Worm (Caenorhabditis elegans) whole organism, mixed stage, embryonic: ENCODE measurements around the gene cra-1.

ENCODE experiments used
- M03D4.4 ChIP-seq: sonication (generic microtip); optimal IDR thresholded peaks from 2 replicates; lab custom pipeline; 2017; ENCODE audit warnings: mild to moderate bottlenecking, missing genetic modification characterization, missing compliant biosample characterization
- blmp-1 ChIP-seq: fragments of 150-350 bp; optimal IDR thresholded peaks from 2 replicates; lab custom pipeline; 2014; ENCODE audit warnings: missing biosample characterization, missing genetic modification characterization
- ceh-39 ChIP-seq: fragments of 150-350 bp; optimal IDR thresholded peaks from 2 replicates; lab custom pipeline; 2014; ENCODE audit warnings: missing biosample characterization, missing genetic modification characterization
- ceh-43 ChIP-seq: fragments of 200-800 bp; sonication (Bioruptor generic); optimal IDR thresholded peaks from 2 replicates; lab custom pipeline; 2018; ENCODE audit warnings: mild to moderate bottlenecking, missing genetic modification characterization, moderate library complexity, missing compliant biosample characterization
- ceh-83 ChIP-seq: fragments of 200-800 bp; sonication (Bioruptor generic); optimal IDR thresholded peaks from 2 replicates; lab custom pipeline; 2018; ENCODE audit warnings: mild to moderate bottlenecking, missing genetic modification characterization, missing compliant biosample characterization
- ces-1 ChIP-seq: fragments of 150-350 bp; optimal IDR thresholded peaks from 2 replicates; lab custom pipeline; 2014; ENCODE audit warnings: missing biosample characterization, missing genetic modification reagents, missing genetic modification characterization
- cnd-1 ChIP-seq: fragments of 200-800 bp; sonication (Bioruptor generic); optimal IDR thresholded peaks from 2 replicates; lab custom pipeline; 2018; ENCODE audit warnings: mild to moderate bottlenecking, missing genetic modification characterization, missing compliant biosample characterization
- drap-1 ChIP-seq: fragments of 200-800 bp; sonication (Bioruptor generic); optimal IDR thresholded peaks from 3 replicates; lab custom pipeline; 2018; ENCODE audit warnings: mild to moderate bottlenecking, missing genetic modification characterization, missing compliant biosample characterization
- elt-1 ChIP-seq: sonication (generic microtip); optimal IDR thresholded peaks from 2 replicates; lab custom pipeline; 2017; ENCODE audit warnings: missing genetic modification characterization, mild to moderate bottlenecking, missing compliant biosample characterization, antibody characterized with exemption, moderate library complexity, borderline replicate concordance; ENCODE audit not compliant: insufficient read depth
- elt-3 ChIP-seq: fragments of 150-350 bp; optimal IDR thresholded peaks from 2 replicates; lab custom pipeline; 2014; ENCODE audit warnings: missing biosample characterization, missing genetic modification characterization
- flh-1 ChIP-seq: fragments of 200-800 bp; sonication (Bioruptor generic); optimal IDR thresholded peaks from 2 replicates; lab custom pipeline; 2018; ENCODE audit warnings: mild to moderate bottlenecking, missing genetic modification characterization, moderate library complexity, missing compliant biosample characterization
- ham-2 ChIP-seq: fragments of 200-800 bp; sonication (Bioruptor generic); optimal IDR thresholded peaks from 2 replicates; lab custom pipeline; 2018; ENCODE audit warnings: mild to moderate bottlenecking, missing genetic modification characterization, missing compliant biosample characterization
- hlh-1 ChIP-seq: fragments of 150-350 bp; optimal IDR thresholded peaks from 2 replicates; lab custom pipeline; 2014; ENCODE audit warnings: missing biosample characterization, missing genetic modification reagents, missing genetic modification characterization
- lin-32 ChIP-seq: fragments of 200-800 bp; sonication (Bioruptor generic); optimal IDR thresholded peaks from 2 replicates; lab custom pipeline; 2018; ENCODE audit warnings: mild to moderate bottlenecking, missing genetic modification characterization, missing compliant biosample characterization
- lsy-2 ChIP-seq: fragments of 150-350 bp; optimal IDR thresholded peaks from 2 replicates; lab custom pipeline; 2014; ENCODE audit warnings: missing biosample characterization, missing genetic modification characterization
- mab-5 ChIP-seq: fragments of 150-350 bp; optimal IDR thresholded peaks from 2 replicates; lab custom pipeline; 2014; ENCODE audit warnings: missing biosample characterization, missing genetic modification characterization
- mep-1 ChIP-seq: fragments of 150-350 bp; optimal IDR thresholded peaks from 2 replicates; lab custom pipeline; 2017; ENCODE audit warnings: missing biosample characterization, missing genetic modification reagents, missing genetic modification characterization, inconsistent platforms
- mls-2 ChIP-seq: sonication (generic microtip); optimal IDR thresholded peaks from 2 replicates; lab custom pipeline; 2016; ENCODE audit warnings: mild to moderate bottlenecking, missing genetic modification characterization, moderate library complexity, missing compliant biosample characterization
- nhr-12 ChIP-seq: fragments of 150-350 bp; optimal IDR thresholded peaks from 2 replicates; lab custom pipeline; 2014; ENCODE audit warnings: missing biosample characterization, missing genetic modification characterization
- nhr-2 ChIP-seq: fragments of 150-350 bp; optimal IDR thresholded peaks from 2 replicates; lab custom pipeline; 2014; ENCODE audit warnings: missing biosample characterization, missing genetic modification characterization
- nhr-237 ChIP-seq: fragments of 150-350 bp; optimal IDR thresholded peaks from 2 replicates; lab custom pipeline; 2014; ENCODE audit warnings: missing biosample characterization, missing genetic modification characterization
- nhr-28 ChIP-seq: fragments of 150-350 bp; optimal IDR thresholded peaks from 2 replicates; lab custom pipeline; 2014; ENCODE audit warnings: missing biosample characterization, missing genetic modification characterization
- nhr-76 ChIP-seq: sonication (generic microtip); optimal IDR thresholded peaks from 2 replicates; lab custom pipeline; 2017; ENCODE audit warnings: missing biosample characterization, missing genetic modification characterization
- sem-2 ChIP-seq: fragments of 200-800 bp; sonication (Bioruptor generic); optimal IDR thresholded peaks from 2 replicates; lab custom pipeline; 2018; ENCODE audit warnings: mild to moderate bottlenecking, missing genetic modification characterization, missing compliant biosample characterization
- snpc-4 ChIP-seq: fragments of 150-350 bp; optimal IDR thresholded peaks from 2 replicates; lab custom pipeline; 2014; ENCODE audit warnings: missing biosample characterization, missing genetic modification characterization
- sptf-1 ChIP-seq: sonication (generic microtip); optimal IDR thresholded peaks from 2 replicates; lab custom pipeline; 2017; ENCODE audit warnings: mild to moderate bottlenecking, missing genetic modification characterization, moderate library complexity, missing compliant biosample characterization
- tbx-8 ChIP-seq: fragments of 200-800 bp; sonication (Bioruptor generic); optimal IDR thresholded peaks from 2 replicates; lab custom pipeline; 2018; ENCODE audit warnings: mild to moderate bottlenecking, missing genetic modification characterization, moderate library complexity, missing compliant biosample characterization
- unc-120 ChIP-seq: sonication (generic microtip); optimal IDR thresholded peaks from 2 replicates; lab custom pipeline; 2017; ENCODE audit warnings: missing genetic modification characterization, missing compliant biosample characterization; ENCODE audit not compliant: poor library complexity, severe bottlenecking
- unc-39 ChIP-seq: fragments of 150-350 bp; optimal IDR thresholded peaks from 2 replicates; lab custom pipeline; 2014; ENCODE audit warnings: missing biosample characterization, missing genetic modification characterization
- unc-62 ChIP-seq: fragments of 150-350 bp; optimal IDR thresholded peaks from 2 replicates; lab custom pipeline; 2014; ENCODE audit warnings: missing biosample characterization, missing genetic modification reagents, missing genetic modification characterization
- zip-8 ChIP-seq: fragments of 150-350 bp; optimal IDR thresholded peaks from 2 replicates; lab custom pipeline; 2014; ENCODE audit warnings: missing biosample characterization, missing genetic modification characterization
- ztf-11 ChIP-seq: fragments of 150-350 bp; optimal IDR thresholded peaks from 2 replicates; lab custom pipeline; 2014; ENCODE audit warnings: missing biosample characterization, missing genetic modification characterization

cra-1 gene

ce11 chrIII:6857390-6857848 is 11.8 kb downstream of the cra-1 start:
- TF ChIP-seq cnd-1 (tag; lab: Kevin White, UChicago) (no peak), nhr-12 (no peak), mls-2 (tag; lab: Kevin White, UChicago) (no peak), nhr-28 (tag; lab: Kevin White, UChicago) (no peak), elt-3 (no peak), blmp-1 (tag; lab: Kevin White, UChicago) (no peak), ceh-39 (tag; lab: Kevin White, UChicago) (no peak), ztf-11 (tag; lab: Kevin White, UChicago) (no peak), zip-8 (no peak), ces-1 (GFP tag; lab: Kevin White, UChicago) (no peak)

- TF ChIP-seq hlh-1 (tag; lab: Kevin White, UChicago) = no peak
- no peak for TF ChIP-seq mep-1 (tag; lab: Kevin White, UChicago)
- no peak for TF ChIP-seq drap-1 (GFP tag; lab: Kevin White, UChicago)
Measured at ce11 chrIII:6856709-6857108, 12.6 kb downstream of the cra-1 start, which contains the start of gene zak-1. TSS of gene zak-1 (minus strand) at chrIII:6856809.

- TF ChIP-seq M03D4.4 (no peak), nhr-76 (tag; lab: Kevin White, UChicago) (no peak), elt-3 (no peak), elt-1 (tag; lab: Kevin White, UChicago) (no peak), ham-2 (GFP tag; lab: Kevin White, UChicago) (no peak), sem-2 (no peak), lin-32 (GFP tag; lab: Kevin White, UChicago) (no peak), snpc-4 (no peak), sptf-1 (tag; lab: Kevin White, UChicago) (no peak), unc-120 (tag; lab: Kevin White, UChicago) (no peak), nhr-28 (tag; lab: Kevin White, UChicago) (no peak), nhr-237 (tag; lab: Kevin White, UChicago) (no peak), mep-1 (tag; lab: Kevin White, UChicago) (no peak)
- TF ChIP-seq, all 35 proteins: peak for 0
Measured at ce11 chrIII:6850255-6850654, 19.0 kb downstream of the cra-1 start, which contains the start of gene srv-1. TSS of gene srv-1 (plus strand) at chrIII:6850385.

DNA sequence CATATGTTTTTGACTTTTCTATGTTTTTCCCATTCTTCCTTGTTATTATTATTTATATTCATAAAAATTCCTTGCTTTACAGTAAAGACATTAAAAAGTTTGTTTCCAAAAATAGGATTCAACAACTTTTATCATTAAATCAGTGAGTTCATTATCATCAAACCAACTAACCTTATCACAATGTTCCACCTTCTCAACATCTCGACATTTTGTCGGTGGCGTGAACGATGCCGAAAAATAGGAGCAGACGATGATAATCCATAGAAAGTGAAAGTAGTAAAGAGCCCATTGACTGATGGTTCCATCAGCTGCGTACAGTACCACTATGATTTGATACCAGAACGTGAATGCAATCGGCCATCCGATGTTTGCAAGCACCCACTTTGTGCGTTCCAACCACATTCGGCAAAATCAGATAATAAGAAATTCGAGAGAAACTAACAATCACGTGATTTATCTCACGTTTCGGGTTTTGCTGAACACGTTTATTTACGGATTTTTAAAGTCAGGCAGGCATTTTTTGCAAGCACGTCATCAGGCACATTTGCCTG is 20.5 kb downstream of the cra-1 start, which contains the start of gene dhhc-5:
dhhc-5 (minus strand) TSS at position 406 of the 551 bp plus-strand sequence.
- TF ChIP-seq zip-8 (no peak), ham-2 (GFP tag; lab: Kevin White, UChicago) (no peak), ceh-39 (tag; lab: Kevin White, UChicago) (no peak), nhr-2 (tag; lab: Kevin White, UChicago) (no peak), snpc-4 (no peak), unc-39 (tag; lab: Kevin White, UChicago) (no peak), mab-5 (tag; lab: Kevin White, UChicago) (no peak), cnd-1 (tag; lab: Kevin White, UChicago) (no peak)

ce11 chrIII:6839091-6839490 is 30.2 kb downstream of the cra-1 start:
- TF ChIP-seq nhr-12 (no peak), nhr-76 (tag; lab: Kevin White, UChicago) (no peak), M03D4.4 (no peak), snpc-4 (no peak), lin-32 (GFP tag; lab: Kevin White, UChicago) (no peak), blmp-1 (tag; lab: Kevin White, UChicago) (no peak), ztf-11 (tag; lab: Kevin White, UChicago) (no peak), elt-3 (no peak), ceh-83 (GFP tag; lab: Kevin White, UChicago) (no peak), drap-1 (GFP tag; lab: Kevin White, UChicago) (no peak), unc-62 (GFP tag; lab: Kevin White, UChicago) (no peak), tbx-8 (no peak), unc-120 (tag; lab: Kevin White, UChicago) (no peak), lsy-2 (tag; lab: Kevin White, UChicago) (no peak), sptf-1 (tag; lab: Kevin White, UChicago) (no peak), flh-1 (no peak), ceh-43 (GFP tag; lab: Kevin White, UChicago) (no peak), ceh-39 (tag; lab: Kevin White, UChicago) (no peak)
- TF ChIP-seq, all 35 proteins: peak for 0
